Fruit fly (Drosophila melanogaster) whole organism, embryonic: Measurements from ENCODE around the gene CG9130.

ENCODE experiments used
- ATbp ChIP-seq: fragments of 200-800 bp; sonication (Bioruptor generic); optimal IDR thresholded peaks from 2 replicates; lab custom pipeline; 2017; ENCODE audit warnings: missing biosample characterization, mild to moderate bottlenecking, missing genetic modification characterization, missing genetic modification reagents
- Asciz ChIP-seq: fragments of 200-800 bp; sonication (Bioruptor generic); optimal IDR thresholded peaks from 2 replicates; lab custom pipeline; 2017; ENCODE audit warnings: missing biosample characterization, mild to moderate bottlenecking, missing genetic modification characterization, missing genetic modification reagents
- Atf3 ChIP-seq: fragments of 200-800 bp; sonication (Bioruptor generic); optimal IDR thresholded peaks from 3 replicates; lab custom pipeline; 2016; ENCODE audit warnings: missing biosample characterization, missing genetic modification characterization
- CG11247 ChIP-seq: fragments of 200-800 bp; sonication (Bioruptor generic); IDR thresholded peaks from 2 replicates; pipeline ENCODE4 v1.3.6; 2022; ENCODE audit warnings: missing biosample characterization, missing genetic modification characterization
- CG11504 ChIP-seq: fragments of 200-800 bp; sonication (Bioruptor generic); optimal IDR thresholded peaks from 3 replicates; lab custom pipeline; 2019; ENCODE audit warnings: missing biosample characterization, mild to moderate bottlenecking, missing genetic modification characterization, moderate library complexity
- CG11696 ChIP-seq: fragments of 200-800 bp; sonication (Bioruptor generic); IDR thresholded peaks from 2 replicates; pipeline ENCODE4 v1.3.6; 2022; ENCODE audit warnings: missing biosample characterization, missing genetic modification characterization
- CG14050 ChIP-seq: fragments of 200-800 bp; sonication (Bioruptor generic); IDR thresholded peaks from 3 replicates; pipeline ENCODE4 v1.3.6; 2022; ENCODE audit warnings: missing biosample characterization, missing genetic modification characterization
- CG14710 ChIP-seq: fragments of 200-800 bp; sonication (Bioruptor generic); optimal IDR thresholded peaks from 3 replicates; lab custom pipeline; 2019; ENCODE audit warnings: missing biosample characterization, mild to moderate bottlenecking, missing genetic modification characterization, moderate library complexity
- CG15073 ChIP-seq: fragments of 200-800 bp; sonication (Bioruptor generic); optimal IDR thresholded peaks from 2 replicates; lab custom pipeline; 2016; ENCODE audit warnings: missing biosample characterization, missing genetic modification characterization
- CG17361 ChIP-seq: fragments of 200-800 bp; sonication (Bioruptor generic); IDR thresholded peaks from 3 replicates; pipeline ENCODE4 v1.3.6; 2022; ENCODE audit warnings: missing biosample characterization, missing genetic modification characterization
- CG17385 ChIP-seq: fragments of 200-800 bp; sonication (Bioruptor generic); optimal IDR thresholded peaks from 3 replicates; lab custom pipeline; 2018; ENCODE audit warnings: missing biosample characterization, mild to moderate bottlenecking, missing genetic modification characterization
- CG17612 ChIP-seq: fragments of 200-800 bp; sonication (Bioruptor generic); IDR thresholded peaks from 2 replicates; pipeline ENCODE4 v1.3.6; 2022; ENCODE audit warnings: missing biosample characterization, missing genetic modification characterization
- CG2120 ChIP-seq: fragments of 200-800 bp; sonication (Bioruptor generic); optimal IDR thresholded peaks from 3 replicates; lab custom pipeline; 2016; ENCODE audit warnings: missing biosample characterization, missing genetic modification characterization
- CG6854 ChIP-seq: fragments of 200-800 bp; sonication (Bioruptor generic); optimal IDR thresholded peaks from 3 replicates; lab custom pipeline; 2017; ENCODE audit warnings: missing biosample characterization, mild to moderate bottlenecking, missing genetic modification characterization
- CG7963 ChIP-seq: fragments of 200-800 bp; sonication (Bioruptor generic); IDR thresholded peaks from 3 replicates; pipeline ENCODE4 v1.3.6; 2022; ENCODE audit warnings: missing biosample characterization, missing genetic modification characterization; ENCODE audit not compliant: partially characterized antibody
- CHES-1-like ChIP-seq: fragments of 200-800 bp; sonication (Bioruptor generic); optimal IDR thresholded peaks from 2 replicates; lab custom pipeline; 2016; ENCODE audit warnings: missing biosample characterization, missing genetic modification characterization
- D19A ChIP-seq: fragments of 200-800 bp; optimal IDR thresholded peaks from 3 replicates; lab custom pipeline; 2019; ENCODE audit warnings: missing biosample characterization, mild to moderate bottlenecking, missing genetic modification characterization, moderate library complexity
- D19B ChIP-seq: fragments of 200-800 bp; sonication (Bioruptor generic); optimal IDR thresholded peaks from 2 replicates; lab custom pipeline; 2017; ENCODE audit warnings: missing biosample characterization, mild to moderate bottlenecking, missing genetic modification characterization
- Dbx ChIP-seq: fragments of 200-800 bp; sonication (Bioruptor generic); IDR thresholded peaks from 3 replicates; pipeline ENCODE4 v1.3.6; 2022; ENCODE audit warnings: missing biosample characterization, missing genetic modification characterization
- Deaf1 ChIP-seq: fragments of 200-800 bp; optimal IDR thresholded peaks from 3 replicates; lab custom pipeline; 2019; ENCODE audit warnings: missing biosample characterization, mild to moderate bottlenecking, missing genetic modification characterization, moderate library complexity
- Dref ChIP-seq: fragments of 200-800 bp; sonication (Bioruptor generic); IDR thresholded peaks from 2 replicates; pipeline ENCODE4 v1.3.6; 2022; ENCODE audit warnings: missing biosample characterization, missing genetic modification characterization
- ERR ChIP-seq: fragments of 200-800 bp; sonication (Bioruptor generic); optimal IDR thresholded peaks from 2 replicates; lab custom pipeline; 2016; ENCODE audit warnings: missing biosample characterization, missing genetic modification characterization
- H15 ChIP-seq: fragments of 200-800 bp; sonication (Bioruptor generic); IDR thresholded peaks from 3 replicates; pipeline ENCODE4 v1.3.6; 2022; ENCODE audit warnings: missing biosample characterization, missing genetic modification characterization
- Hand ChIP-seq: fragments of 200-800 bp; sonication (Bioruptor generic); optimal IDR thresholded peaks from 2 replicates; lab custom pipeline; 2017; ENCODE audit warnings: mild to moderate bottlenecking, missing biosample characterization, missing genetic modification reagents, missing genetic modification characterization
- Hsf ChIP-seq: fragments of 200-800 bp; sonication (Bioruptor generic); optimal IDR thresholded peaks from 3 replicates; lab custom pipeline; 2016; ENCODE audit warnings: missing biosample characterization, missing genetic modification characterization
- Lim3 ChIP-seq: fragments of 200-800 bp; sonication (Bioruptor generic); IDR thresholded peaks from 2 replicates; pipeline ENCODE4 v1.3.6; 2022; ENCODE audit warnings: missing biosample characterization, missing genetic modification characterization
- Nf-YB ChIP-seq: fragments of 200-800 bp; sonication (Bioruptor generic); optimal IDR thresholded peaks from 3 replicates; lab custom pipeline; 2019; ENCODE audit warnings: missing biosample characterization, mild to moderate bottlenecking, missing genetic modification characterization, moderate library complexity
- Sry-β ChIP-seq: fragments of 200-800 bp; sonication (Bioruptor generic); optimal IDR thresholded peaks from 2 replicates; lab custom pipeline; 2018; ENCODE audit warnings: missing biosample characterization, mild to moderate bottlenecking, missing genetic modification characterization, moderate library complexity
- Vsx1 ChIP-seq: fragments of 200-800 bp; sonication (Bioruptor generic); optimal IDR thresholded peaks from 2 replicates; lab custom pipeline; 2017; ENCODE audit warnings: missing biosample characterization, mild to moderate bottlenecking, missing genetic modification characterization, missing genetic modification reagents
- Xbp1 ChIP-seq: fragments of 200-800 bp; sonication (Bioruptor generic); optimal IDR thresholded peaks from 3 replicates; lab custom pipeline; 2016; ENCODE audit warnings: missing biosample characterization, mild to moderate bottlenecking, missing genetic modification characterization
- Xrp1 ChIP-seq: fragments of 200-800 bp; sonication (Bioruptor generic); IDR thresholded peaks from 2 replicates; pipeline ENCODE4 v1.3.6; 2022; ENCODE audit warnings: missing biosample characterization, missing genetic modification characterization
- az2 ChIP-seq: fragments of 200-800 bp; sonication (Bioruptor generic); optimal IDR thresholded peaks from 3 replicates; lab custom pipeline; 2016; ENCODE audit warnings: missing biosample characterization, missing genetic modification characterization
- chinmo ChIP-seq: fragments of 200-800 bp; sonication (Bioruptor generic); IDR thresholded peaks from 4 replicates; pipeline ENCODE4 v1.3.6; 2022; ENCODE audit warnings: missing biosample characterization, missing genetic modification characterization; ENCODE audit not compliant: partially characterized antibody
- croc ChIP-seq: fragments of 200-800 bp; sonication (Bioruptor generic); conservative IDR thresholded peaks from 3 replicates; pipeline ENCODE4 v1.3.6; 2022; ENCODE audit warnings: missing biosample characterization, missing genetic modification characterization
- dm ChIP-seq: fragments of 200-800 bp; sonication (Bioruptor generic); optimal IDR thresholded peaks from 3 replicates; lab custom pipeline; 2016; ENCODE audit warnings: missing biosample characterization, missing genetic modification characterization
- grau ChIP-seq: fragments of 200-800 bp; optimal IDR thresholded peaks from 3 replicates; lab custom pipeline; 2019; ENCODE audit warnings: missing biosample characterization, mild to moderate bottlenecking, missing genetic modification characterization, moderate library complexity
- hth ChIP-seq: fragments of >200 bp; optimal IDR thresholded peaks from 2 replicates; lab custom pipeline; 2017; ENCODE audit warnings: inconsistent platforms
- klu ChIP-seq: fragments of 200-800 bp; sonication (Bioruptor generic); IDR thresholded peaks from 2 replicates; pipeline ENCODE4 v1.3.6; 2022; ENCODE audit warnings: missing biosample characterization, missing genetic modification characterization
- knrl ChIP-seq: fragments of 200-800 bp; sonication (Bioruptor generic); IDR thresholded peaks from 3 replicates; pipeline ENCODE4 v1.3.6; 2022; ENCODE audit warnings: missing biosample characterization, missing genetic modification characterization; ENCODE audit not compliant: partially characterized antibody
- mirr ChIP-seq: fragments of 200-800 bp; sonication (Bioruptor generic); optimal IDR thresholded peaks from 3 replicates; lab custom pipeline; 2018; ENCODE audit warnings: missing biosample characterization, mild to moderate bottlenecking, missing genetic modification characterization
- nerfin-2 ChIP-seq: fragments of 200-800 bp; sonication (Bioruptor generic); IDR thresholded peaks from 2 replicates; pipeline ENCODE4 v1.3.6; 2022; ENCODE audit warnings: missing biosample characterization, missing genetic modification characterization; ENCODE audit not compliant: partially characterized antibody
- otp ChIP-seq: fragments of 200-800 bp; sonication (Bioruptor generic); IDR thresholded peaks from 3 replicates; pipeline ENCODE4, ENCODE4 v1.3.6; 2022; ENCODE audit warnings: missing biosample characterization, missing genetic modification characterization
- pho ChIP-seq: fragments of 200-800 bp; sonication (Bioruptor generic); optimal IDR thresholded peaks from 2 replicates; lab custom pipeline; 2016; ENCODE audit warnings: missing biosample characterization, missing genetic modification characterization
- pzg ChIP-seq: fragments of 200-800 bp; sonication (Bioruptor generic); optimal IDR thresholded peaks from 3 replicates; lab custom pipeline; 2018; ENCODE audit warnings: missing biosample characterization, mild to moderate bottlenecking, missing genetic modification characterization, moderate library complexity
- row ChIP-seq: fragments of 200-800 bp; sonication (Bioruptor generic); IDR thresholded peaks from 3 replicates; pipeline ENCODE4 v1.3.6; 2022; ENCODE audit warnings: missing biosample characterization, missing genetic modification characterization
- slbo ChIP-seq: fragments of 200-800 bp; sonication (Bioruptor generic); IDR thresholded peaks from 2 replicates; pipeline ENCODE4 v1.3.6; 2022; ENCODE audit warnings: missing biosample characterization, missing genetic modification characterization
- tin ChIP-seq: fragments of 200-800 bp; sonication (Bioruptor generic); optimal IDR thresholded peaks from 3 replicates; lab custom pipeline; 2016; ENCODE audit warnings: missing biosample characterization, missing genetic modification characterization
- tll ChIP-seq, 2 experiments: fragments of 200-800 bp in 1 of 2; fragments of >200 bp in 1 of 2; sonication (Bioruptor generic) in 1 of 2; optimal IDR thresholded peaks; 2 replicates each; lab custom pipeline; 2017 to 2019; ENCODE audit warnings: missing biosample characterization in 2 of 2, missing genetic modification characterization in 2 of 2, mild to moderate bottlenecking in 1 of 2, moderate library complexity in 1 of 2
- vfl ChIP-seq: fragments of 200-800 bp; sonication (Bioruptor generic); optimal IDR thresholded peaks from 2 replicates; lab custom pipeline; 2016; ENCODE audit warnings: missing biosample characterization, missing genetic modification characterization
- wek ChIP-seq: fragments of 200-800 bp; sonication (Bioruptor generic); optimal IDR thresholded peaks from 3 replicates; lab custom pipeline; 2018; ENCODE audit warnings: missing biosample characterization, mild to moderate bottlenecking, missing genetic modification characterization, moderate library complexity
- zen ChIP-seq: fragments of 200-800 bp; sonication (Bioruptor generic); optimal IDR thresholded peaks from 3 replicates; lab custom pipeline; 2018; ENCODE audit warnings: missing biosample characterization, mild to moderate bottlenecking, missing genetic modification characterization, moderate library complexity

CG9130 gene

dm6 chr3L:1216460-1216859 lies 35.4 kb upstream of the CG9130 start (continued):
- TF ChIP-seq CG11504 (peak; percentile 70), Dref (GFP tag; lab: Robert Waterston, UW) (no peak), CG6854 (no peak), D19B (GFP tag; lab: Kevin White, UChicago) (no peak), CG11247 (GFP tag; lab: Robert Waterston, UW) (peak; percentile 37; the same call in 1 of the 2 replicates), CG7963 (GFP tag; lab: Robert Waterston, UW) (no peak), CG2120 (no peak), Nf-YB (GFP tag; lab: Kevin White, UChicago) (no peak), row (GFP tag; lab: Robert Waterston, UW) (peak; percentile 50; the same call in 2 of the 3 replicates), hth (lab: Kevin White, UChicago) (no peak), CHES-1-like (GFP tag; lab: Kevin White, UChicago) (no peak), wek (GFP tag; lab: Kevin White, UChicago) (no peak), Lim3 (GFP tag; lab: Robert Waterston, UW) (no peak), zen (tag; lab: Kevin White, UChicago) (peak; percentile 65), CG17385 (GFP tag; lab: Kevin White, UChicago) (peak; percentile 32), H15 (GFP tag; lab: Robert Waterston, UW) (0 out of 3 replicates have a peak, but pooled peaks have one; percentile 37), Hsf (GFP tag; lab: Kevin White, UChicago) (peak; percentile 13), slbo (GFP tag; lab: Robert Waterston, UW) (0 out of 2 replicates have a peak, but pooled peaks have one; percentile 7), knrl (GFP tag; lab: Robert Waterston, UW) (no peak), Hand (GFP tag; lab: Kevin White, UChicago) (no peak), CG14050 (GFP tag; lab: Robert Waterston, UW) (no peak), CG17612 (no peak), chinmo (no peak), tin (peak; percentile 53), otp (GFP tag; lab: Robert Waterston, UW) (no peak), tll (GFP tag; optimal IDR thresholded peaks at IDR 0.05; lab: Kevin White, UChicago) (no peak), Atf3 (no peak), CG15073 (no peak), Xrp1 (GFP tag; lab: Robert Waterston, UW) (peak; percentile 70), ERR (GFP tag; lab: Kevin White, UChicago) (no peak), Vsx1 (GFP tag; lab: Kevin White, UChicago) (no peak), ATbp (peak; percentile 50), grau (peak; percentile 44), vfl (GFP tag; lab: Kevin White, UChicago) (no peak), Dbx (GFP tag; lab: Robert Waterston, UW) (0 out of 3 replicates have a peak, but pooled peaks have one; percentile 19), CG17361 (GFP tag; lab: Robert Waterston, UW) (peak; percentile 43; the same call in 2 of the 3 replicates), pho (no peak), croc (GFP tag; lab: Robert Waterston, UW) (0 out of 3 replicates have a peak, but pooled peaks have one; percentile 20), Asciz (GFP tag; lab: Kevin White, UChicago) (peak; percentile 53), CG14710 (tag; lab: Kevin White, UChicago) (peak; percentile 57), pzg (no peak), dm (GFP tag; lab: Kevin White, UChicago) (no peak), D19A (tag; lab: Kevin White, UChicago) (peak; percentile 50), Deaf1 (tag; lab: Kevin White, UChicago) (no peak), az2 (no peak), Sry-β (no peak), CG11696 (GFP tag; lab: Robert Waterston, UW) (no peak), nerfin-2 (no peak), mirr (no peak), klu (GFP tag; lab: Robert Waterston, UW) (no peak), Xbp1 (GFP tag; lab: Kevin White, UChicago) (peak; percentile 36)
